Worm (Caenorhabditis elegans) whole organism, L2 larva: ENCODE data around the gene F45E4.6.

Experiments
- C34F6.9 ChIP-seq: fragments of 150-350 bp; optimal IDR thresholded peaks from 2 replicates; lab custom pipeline; 2014; ENCODE audit warnings: missing biosample characterization, missing genetic modification characterization
- F13H6.1 ChIP-seq: sonication (generic microtip); optimal IDR thresholded peaks from 2 replicates; lab custom pipeline; 2016; ENCODE audit warnings: missing genetic modification characterization, missing compliant biosample characterization
- Y55F3AM.14 ChIP-seq: fragments of 200-800 bp; sonication (Bioruptor generic); optimal IDR thresholded peaks from 2 replicates; lab custom pipeline; 2018; ENCODE audit warnings: mild to moderate bottlenecking, missing genetic modification characterization, missing compliant biosample characterization
- ZK546.5 ChIP-seq: sonication (generic microtip); optimal IDR thresholded peaks from 2 replicates; lab custom pipeline; 2017; ENCODE audit warnings: missing biosample characterization, missing genetic modification characterization
- alr-1 ChIP-seq: fragments of 150-350 bp; optimal IDR thresholded peaks from 2 replicates; lab custom pipeline; 2014; ENCODE audit warnings: missing biosample characterization, missing genetic modification characterization
- aly-2 ChIP-seq: fragments of 150-350 bp; optimal IDR thresholded peaks from 2 replicates; lab custom pipeline; 2014; ENCODE audit warnings: missing biosample characterization, missing genetic modification characterization
- ama-1 ChIP-seq: fragments of 150-350 bp; optimal IDR thresholded peaks from 2 replicates; lab custom pipeline; 2018; ENCODE audit warnings: inconsistent platforms
- blmp-1 ChIP-seq: sonication (generic microtip); optimal IDR thresholded peaks from 2 replicates; lab custom pipeline; 2017; ENCODE audit warnings: missing genetic modification characterization, mild to moderate bottlenecking, missing compliant biosample characterization, antibody characterized with exemption, moderate library complexity; ENCODE audit not compliant: insufficient read depth
- ceh-16 ChIP-seq: fragments of 150-350 bp; optimal IDR thresholded peaks from 2 replicates; lab custom pipeline; 2014; ENCODE audit warnings: missing biosample characterization, missing genetic modification characterization
- crh-2 ChIP-seq: sonication (generic microtip); optimal IDR thresholded peaks from 2 replicates; lab custom pipeline; 2017; ENCODE audit warnings: missing biosample characterization, missing genetic modification characterization
- dmd-4 ChIP-seq: sonication (generic microtip); optimal IDR thresholded peaks from 2 replicates; lab custom pipeline; 2017; ENCODE audit warnings: missing biosample characterization, missing genetic modification characterization
- egl-27 ChIP-seq: sonication (generic microtip); optimal IDR thresholded peaks from 3 replicates; lab custom pipeline; 2017; ENCODE audit warnings: missing biosample characterization, missing genetic modification reagents, missing genetic modification characterization
- elt-3 ChIP-seq: sonication (generic microtip); optimal IDR thresholded peaks from 2 replicates; lab custom pipeline; 2017; ENCODE audit warnings: missing biosample characterization, missing genetic modification characterization
- gmeb-1 ChIP-seq: fragments of 150-350 bp; optimal IDR thresholded peaks from 2 replicates; lab custom pipeline; 2014; ENCODE audit warnings: missing biosample characterization, missing genetic modification characterization
- lin-13 ChIP-seq: fragments of 150-350 bp; optimal IDR thresholded peaks from 2 replicates; lab custom pipeline; 2014; ENCODE audit warnings: missing biosample characterization, missing genetic modification reagents, missing genetic modification characterization
- lin-39 ChIP-seq: fragments of 150-350 bp; optimal IDR thresholded peaks from 2 replicates; lab custom pipeline; 2014; ENCODE audit warnings: missing biosample characterization, missing genetic modification reagents, missing genetic modification characterization
- mab-5 ChIP-seq: fragments of 150-350 bp; optimal IDR thresholded peaks from 2 replicates; lab custom pipeline; 2014; ENCODE audit warnings: missing biosample characterization, missing genetic modification characterization
- mdl-1 ChIP-seq, 2 experiments: fragments of 150-350 bp in 1 of 2; sonication (generic microtip) in 1 of 2; optimal IDR thresholded peaks; 2 replicates each; lab custom pipeline; 2017; ENCODE audit warnings: missing biosample characterization in 2 of 2, missing genetic modification characterization in 2 of 2
- nhr-11 ChIP-seq: fragments of 150-350 bp; optimal IDR thresholded peaks from 2 replicates; lab custom pipeline; 2014; ENCODE audit warnings: missing biosample characterization, missing genetic modification characterization
- nhr-12 ChIP-seq: fragments of 150-350 bp; optimal IDR thresholded peaks from 2 replicates; lab custom pipeline; 2014; ENCODE audit warnings: missing biosample characterization, missing genetic modification characterization
- nhr-21 ChIP-seq: fragments of 150-350 bp; optimal IDR thresholded peaks from 2 replicates; lab custom pipeline; 2014; ENCODE audit warnings: missing biosample characterization, missing genetic modification characterization
- nhr-23 ChIP-seq: fragments of 150-350 bp; optimal IDR thresholded peaks from 2 replicates; lab custom pipeline; 2014; ENCODE audit warnings: missing biosample characterization, missing genetic modification reagents, missing genetic modification characterization
- nhr-25 ChIP-seq: fragments of 150-350 bp; sonication (generic microtip); optimal IDR thresholded peaks from 3 replicates; lab custom pipeline; 2014; ENCODE audit warnings: missing biosample characterization, missing genetic modification characterization
- nhr-6 ChIP-seq: fragments of 150-350 bp; optimal IDR thresholded peaks from 2 replicates; lab custom pipeline; 2014; ENCODE audit warnings: missing biosample characterization, missing genetic modification characterization
- sem-4 ChIP-seq: fragments of 150-350 bp; optimal IDR thresholded peaks from 2 replicates; lab custom pipeline; 2014; ENCODE audit warnings: missing biosample characterization, missing genetic modification reagents, missing genetic modification characterization
- skn-1 ChIP-seq: sonication (generic microtip); optimal IDR thresholded peaks from 2 replicates; lab custom pipeline; 2017; ENCODE audit warnings: missing biosample characterization, missing genetic modification characterization
- sma-3 ChIP-seq: sonication (generic microtip); optimal IDR thresholded peaks from 2 replicates; lab custom pipeline; 2016; ENCODE audit warnings: missing genetic modification reagents, missing genetic modification characterization, missing compliant biosample characterization
- sma-9 ChIP-seq, 2 experiments: fragments of 150-350 bp in 1 of 2; sonication (generic microtip) in 1 of 2; optimal IDR thresholded peaks; 2 replicates each; lab custom pipeline; 2014 to 2016; ENCODE audit warnings: missing genetic modification characterization in 2 of 2, mild to moderate bottlenecking in 1 of 2, missing biosample characterization in 1 of 2, missing compliant biosample characterization in 1 of 2, missing genetic modification reagents in 1 of 2, moderate library complexity in 1 of 2
- snpc-4 ChIP-seq: fragments of 150-350 bp; optimal IDR thresholded peaks from 2 replicates; lab custom pipeline; 2014; ENCODE audit warnings: missing biosample characterization, missing genetic modification characterization
- unc-39 ChIP-seq: fragments of 150-350 bp; optimal IDR thresholded peaks from 2 replicates; lab custom pipeline; 2014; ENCODE audit warnings: missing biosample characterization, missing genetic modification characterization
- unc-55 ChIP-seq: fragments of 150-350 bp; sonication (generic microtip); optimal IDR thresholded peaks from 3 replicates; lab custom pipeline; 2014; ENCODE audit warnings: missing biosample characterization, missing genetic modification reagents, missing genetic modification characterization
- unc-62 ChIP-seq: fragments of 150-350 bp; optimal IDR thresholded peaks from 2 replicates; lab custom pipeline; 2014; ENCODE audit warnings: missing biosample characterization, missing genetic modification reagents, missing genetic modification characterization
- ztf-1 ChIP-seq: fragments of 200-800 bp; sonication (Bioruptor generic); conservative IDR thresholded peaks from 2 replicates; pipeline ENCODE4 v1.3.6; 2022; ENCODE audit warnings: missing genetic modification characterization, missing compliant biosample characterization
- ztf-11 ChIP-seq: sonication (generic microtip); optimal IDR thresholded peaks from 2 replicates; lab custom pipeline; 2017; ENCODE audit warnings: missing biosample characterization, missing genetic modification characterization
- ztf-4 ChIP-seq: fragments of 150-350 bp; optimal IDR thresholded peaks from 2 replicates; lab custom pipeline; 2014; ENCODE audit warnings: missing biosample characterization, missing genetic modification characterization

Gene F45E4.6

ce11 chrIV:7612523-7612922 is 19.8 kb downstream of the F45E4.6 start:
- TF ChIP-seq ztf-11 (tag; lab: Kevin White, UChicago) (no peak), lin-39 (tag; lab: Kevin White, UChicago) (no peak), C34F6.9 (peak; percentile 4), lin-13 (GFP tag; lab: Kevin White, UChicago) (no peak), unc-55 (GFP tag; lab: Kevin White, UChicago) (no peak)

- TF ChIP-seq unc-55 (GFP tag; lab: Kevin White, UChicago) (peak; percentile 45), snpc-4 (no peak), sma-9 (GFP tag; optimal IDR thresholded peaks at IDR 0.05; lab: Kevin White, UChicago) (peak; percentile 8), sma-9 (tag; optimal IDR thresholded peaks at IDR 0.05; lab: Kevin White, UChicago) (no peak)
Observed at ce11 chrIV:7611396-7611795, 21.0 kb downstream of the F45E4.6 start.

- no peak for TF ChIP-seq lin-13 (GFP tag; lab: Kevin White, UChicago)
- no peak for TF ChIP-seq blmp-1 (tag; lab: Kevin White, UChicago)
Observed at ce11 chrIV:7608111-7608510, 24.2 kb downstream of the F45E4.6 start.

ce11 chrIV:7605413-7605812 is 26.9 kb downstream of the F45E4.6 start:
- TF ChIP-seq ztf-4 (tag; lab: Kevin White, UChicago) = no peak
- TF ChIP-seq nhr-11 (tag; lab: Kevin White, UChicago) = no peak
- TF ChIP-seq crh-2 (tag; lab: Kevin White, UChicago) = no peak
- TF ChIP-seq lin-13 (GFP tag; lab: Kevin White, UChicago) = no peak
- TF ChIP-seq sma-9 (GFP tag; optimal IDR thresholded peaks at IDR 0.05; lab: Kevin White, UChicago) = no peak
- no peak for TF ChIP-seq sma-9 (tag; optimal IDR thresholded peaks at IDR 0.05; lab: Kevin White, UChicago)
- TF ChIP-seq C34F6.9 = no peak
- no peak for TF ChIP-seq mab-5
- no peak for TF ChIP-seq ztf-1 (GFP tag; lab: Robert Waterston, UW)
- no peak for TF ChIP-seq nhr-6 (tag; lab: Kevin White, UChicago)
- TF ChIP-seq alr-1 (tag; lab: Kevin White, UChicago) = no peak
- TF ChIP-seq ceh-16 (tag; lab: Kevin White, UChicago) = no peak
- no peak for TF ChIP-seq blmp-1 (tag; lab: Kevin White, UChicago)
- TF ChIP-seq Y55F3AM.14 = no peak
- no peak for TF ChIP-seq ZK546.5 (tag; lab: Kevin White, UChicago)

- TF ChIP-seq F13H6.1 = no peak
- no peak for TF ChIP-seq sma-9 (GFP tag; optimal IDR thresholded peaks at IDR 0.05; lab: Kevin White, UChicago)
- no peak for TF ChIP-seq sma-9 (tag; optimal IDR thresholded peaks at IDR 0.05; lab: Kevin White, UChicago)
- TF ChIP-seq snpc-4 = no peak
- TF ChIP-seq sem-4 (tag; lab: Kevin White, UChicago) = peak; percentile 45
- TF ChIP-seq gmeb-1 (tag; lab: Kevin White, UChicago) = no peak
- TF ChIP-seq nhr-21 (tag; lab: Kevin White, UChicago) = no peak
- TF ChIP-seq egl-27 = no peak
- TF ChIP-seq ztf-4 (tag; lab: Kevin White, UChicago) = no peak
- no peak for TF ChIP-seq nhr-6 (tag; lab: Kevin White, UChicago)
- TF ChIP-seq dmd-4 (tag; lab: Kevin White, UChicago) = no peak
- TF ChIP-seq aly-2 (tag; lab: Kevin White, UChicago) = no peak
- no peak for TF ChIP-seq mdl-1 (tag; optimal IDR thresholded peaks at IDR 0.05; lab: Kevin White, UChicago)
- TF ChIP-seq lin-13 (GFP tag; lab: Kevin White, UChicago) = no peak
- no peak for TF ChIP-seq ama-1 (lab: Kevin White, UChicago)
- peak; percentile 46 for TF ChIP-seq unc-55 (GFP tag; lab: Kevin White, UChicago)
- no peak for TF ChIP-seq nhr-12 (tag; lab: Kevin White, UChicago)
Observed at ce11 chrIV:7588631-7589030, 43.7 kb downstream of the F45E4.6 start, which contains the start of gene cla-1. cla-1 (plus strand) TSS chrIV:7588931.

- TF ChIP-seq nhr-25 (tag; lab: Kevin White, UChicago) = no peak
- no peak for TF ChIP-seq ama-1 (lab: Kevin White, UChicago)
- TF ChIP-seq sma-3 = no peak
- TF ChIP-seq elt-3 (tag; lab: Kevin White, UChicago) = no peak
- TF ChIP-seq unc-39 = no peak
- TF ChIP-seq F13H6.1 = no peak
- no peak for TF ChIP-seq sem-4 (tag; lab: Kevin White, UChicago)
- no peak for TF ChIP-seq nhr-23 (tag; lab: Kevin White, UChicago)
- TF ChIP-seq dmd-4 (tag; lab: Kevin White, UChicago) = no peak
- no peak for TF ChIP-seq nhr-21 (tag; lab: Kevin White, UChicago)
- TF ChIP-seq Y55F3AM.14 = no peak
- no peak for TF ChIP-seq skn-1
- TF ChIP-seq unc-62 (GFP tag; lab: Kevin White, UChicago) = no peak
- TF ChIP-seq C34F6.9 = no peak
- TF ChIP-seq aly-2 (tag; lab: Kevin White, UChicago) = no peak
- no peak for TF ChIP-seq alr-1 (tag; lab: Kevin White, UChicago)
- no peak for TF ChIP-seq nhr-12 (tag; lab: Kevin White, UChicago)
Observed at ce11 chrIV:7586972-7587371, 45.4 kb downstream of the F45E4.6 start.
